Fruit fly (Drosophila melanogaster): ENCODE measurements around the gene SrpRalpha.

- TF ChIP-seq CG8478 (optimal IDR thresholded peaks at IDR 0.05) (no peak), EcR (GFP tag; optimal IDR thresholded peaks at IDR 0.05) (no peak), pan (optimal IDR thresholded peaks at IDR 0.05) (no peak), psq (optimal IDR thresholded peaks at IDR 0.05) (no peak), usp (GFP tag; optimal IDR thresholded peaks at IDR 0.05) (no peak), Dll (optimal IDR thresholded peaks at IDR 0.05) (no peak)
These were observed 41.7 kb upstream of the SrpRalpha start, which contains the start of gene CG1394 for dm6 chrX:11170578-11170977.
